Fruit fly (Drosophila melanogaster) whole organism, embryonic: ENCODE data around the gene CG13917.

Source experiments
- B-H2 ChIP-seq: fragments of 200-800 bp; sonication (Bioruptor generic); optimal IDR thresholded peaks from 2 replicates; lab custom pipeline; 2018; ENCODE audit warnings: missing biosample characterization, mild to moderate bottlenecking, missing genetic modification characterization
- CG12299 ChIP-seq: fragments of 200-800 bp; sonication (Bioruptor generic); optimal IDR thresholded peaks from 2 replicates; lab custom pipeline; 2018; ENCODE audit warnings: missing biosample characterization, mild to moderate bottlenecking, missing genetic modification characterization
- CG14014 ChIP-seq: fragments of 200-800 bp; sonication (Bioruptor generic); IDR thresholded peaks from 2 replicates; pipeline ENCODE4 v1.3.6; 2022; ENCODE audit warnings: missing biosample characterization, missing genetic modification characterization
- CG15011 ChIP-seq: fragments of 200-800 bp; sonication (Bioruptor generic); optimal IDR thresholded peaks from 3 replicates; lab custom pipeline; 2018; ENCODE audit warnings: missing biosample characterization, mild to moderate bottlenecking, missing genetic modification characterization
- CG15073 ChIP-seq: fragments of 200-800 bp; sonication (Bioruptor generic); optimal IDR thresholded peaks from 2 replicates; lab custom pipeline; 2016; ENCODE audit warnings: missing biosample characterization, missing genetic modification characterization
- CG17361 ChIP-seq: fragments of 200-800 bp; sonication (Bioruptor generic); IDR thresholded peaks from 3 replicates; pipeline ENCODE4 v1.3.6; 2022; ENCODE audit warnings: missing biosample characterization, missing genetic modification characterization
- CG18262 ChIP-seq: fragments of 200-800 bp; optimal IDR thresholded peaks from 3 replicates; lab custom pipeline; 2019; ENCODE audit warnings: missing biosample characterization, mild to moderate bottlenecking, missing genetic modification characterization, moderate library complexity
- CG18764 ChIP-seq: fragments of 200-800 bp; sonication (Bioruptor generic); optimal IDR thresholded peaks from 3 replicates; lab custom pipeline; 2016; ENCODE audit warnings: missing biosample characterization, missing genetic modification characterization
- CG2712 ChIP-seq: fragments of 200-800 bp; optimal IDR thresholded peaks from 3 replicates; lab custom pipeline; 2019; ENCODE audit warnings: missing biosample characterization, mild to moderate bottlenecking, missing genetic modification characterization, moderate library complexity
- CG30020 ChIP-seq: fragments of 200-800 bp; optimal IDR thresholded peaks from 2 replicates; lab custom pipeline; 2019; ENCODE audit warnings: missing biosample characterization, mild to moderate bottlenecking, missing genetic modification characterization, moderate library complexity
- CG30431 ChIP-seq: fragments of 200-800 bp; sonication (Bioruptor generic); optimal IDR thresholded peaks from 2 replicates; lab custom pipeline; 2017; ENCODE audit warnings: missing biosample characterization, missing genetic modification characterization
- CG32767 ChIP-seq: fragments of 200-800 bp; sonication (Bioruptor generic); IDR thresholded peaks from 2 replicates; pipeline ENCODE4 v1.3.6; 2022; ENCODE audit warnings: missing biosample characterization, missing genetic modification characterization
- CG4424 ChIP-seq: fragments of 200-800 bp; sonication (Bioruptor generic); optimal IDR thresholded peaks from 3 replicates; lab custom pipeline; 2016; ENCODE audit warnings: missing biosample characterization, missing genetic modification characterization
- CG4617 ChIP-seq: fragments of 200-800 bp; sonication (Bioruptor generic); optimal IDR thresholded peaks from 3 replicates; lab custom pipeline; 2016; ENCODE audit warnings: missing biosample characterization, missing genetic modification characterization, borderline replicate concordance
- CG4730 ChIP-seq: fragments of 200-800 bp; sonication (Bioruptor generic); IDR thresholded peaks from 2 replicates; pipeline ENCODE4 v1.3.6; 2022; ENCODE audit warnings: missing biosample characterization, missing genetic modification characterization
- CG6689 ChIP-seq: fragments of 200-800 bp; sonication (Bioruptor generic); IDR thresholded peaks from 2 replicates; pipeline ENCODE4 v1.3.6; 2022; ENCODE audit warnings: missing biosample characterization, missing genetic modification characterization
- CG6813 ChIP-seq: fragments of 200-800 bp; sonication (Bioruptor generic); optimal IDR thresholded peaks from 2 replicates; lab custom pipeline; 2017; ENCODE audit warnings: missing biosample characterization, missing genetic modification characterization, mild to moderate bottlenecking, moderate library complexity, missing genetic modification reagents
- CG7271 ChIP-seq: fragments of 200-800 bp; sonication (Bioruptor generic); optimal IDR thresholded peaks from 2 replicates; lab custom pipeline; 2018; ENCODE audit warnings: missing biosample characterization, mild to moderate bottlenecking, missing genetic modification characterization, moderate library complexity
- CG8478 ChIP-seq: fragments of >200 bp; optimal IDR thresholded peaks from 2 replicates; lab custom pipeline; 2018
- CG8765 ChIP-seq: fragments of 200-800 bp; sonication (Bioruptor generic); IDR thresholded peaks from 2 replicates; pipeline ENCODE4 v1.3.6; 2022; ENCODE audit warnings: missing biosample characterization, missing genetic modification characterization
- CHES-1-like ChIP-seq: fragments of 200-800 bp; sonication (Bioruptor generic); optimal IDR thresholded peaks from 2 replicates; lab custom pipeline; 2016; ENCODE audit warnings: missing biosample characterization, missing genetic modification characterization
- Dbx ChIP-seq: fragments of 200-800 bp; sonication (Bioruptor generic); IDR thresholded peaks from 3 replicates; pipeline ENCODE4 v1.3.6; 2022; ENCODE audit warnings: missing biosample characterization, missing genetic modification characterization
- Dp ChIP-seq: fragments of 200-800 bp; sonication (Bioruptor generic); optimal IDR thresholded peaks from 2 replicates; lab custom pipeline; 2018; ENCODE audit warnings: missing biosample characterization, mild to moderate bottlenecking, missing genetic modification characterization, moderate library complexity
- Fer1 ChIP-seq: fragments of 200-800 bp; sonication (Bioruptor generic); optimal IDR thresholded peaks from 2 replicates; lab custom pipeline; 2017; ENCODE audit warnings: missing biosample characterization, mild to moderate bottlenecking, missing genetic modification characterization
- Gsc ChIP-seq: fragments of 200-800 bp; sonication (Bioruptor generic); IDR thresholded peaks from 2 replicates; pipeline ENCODE4 v1.3.6; 2022; ENCODE audit warnings: missing biosample characterization, missing genetic modification characterization
- Gug ChIP-seq: fragments of 200-800 bp; sonication (Bioruptor generic); IDR thresholded peaks from 4 replicates; pipeline ENCODE4 v1.3.6; 2022; ENCODE audit warnings: missing biosample characterization, missing genetic modification characterization
- HmgD ChIP-seq: fragments of 200-800 bp; sonication (Bioruptor generic); optimal IDR thresholded peaks from 3 replicates; lab custom pipeline; 2016; ENCODE audit warnings: missing biosample characterization, missing genetic modification characterization
- Hr3 ChIP-seq: fragments of 200-800 bp; sonication (Bioruptor generic); optimal IDR thresholded peaks from 3 replicates; lab custom pipeline; 2016; ENCODE audit warnings: missing biosample characterization, missing genetic modification characterization
- Hr78 ChIP-seq, 2 experiments: fragments of 200-800 bp in 1 of 2; fragments of >200 bp in 1 of 2; sonication (Bioruptor generic) in 1 of 2; optimal IDR thresholded peaks; 2 replicates each; lab custom pipeline; 2017 to 2019; ENCODE audit warnings: missing biosample characterization in 2 of 2, missing genetic modification characterization in 2 of 2, mild to moderate bottlenecking in 1 of 2, moderate library complexity in 1 of 2
- Jarid2 ChIP-seq: fragments of 200-800 bp; sonication (Bioruptor generic); optimal IDR thresholded peaks from 3 replicates; lab custom pipeline; 2017; ENCODE audit warnings: mild to moderate bottlenecking, missing biosample characterization, missing genetic modification reagents, missing genetic modification characterization
- Lhr ChIP-seq: fragments of 200-800 bp; sonication (Bioruptor generic); optimal IDR thresholded peaks from 3 replicates; lab custom pipeline; 2017; ENCODE audit warnings: mild to moderate bottlenecking, missing biosample characterization, missing genetic modification reagents, missing genetic modification characterization
- Lpt ChIP-seq: fragments of >200 bp; optimal IDR thresholded peaks from 2 replicates; lab custom pipeline; 2018; ENCODE audit warnings: missing biosample characterization, missing genetic modification characterization
- Max ChIP-seq: fragments of 200-800 bp; sonication (Bioruptor generic); optimal IDR thresholded peaks from 2 replicates; lab custom pipeline; 2016; ENCODE audit warnings: missing biosample characterization, mild to moderate bottlenecking, missing genetic modification characterization
- Nf-YC ChIP-seq: fragments of 200-800 bp; optimal IDR thresholded peaks from 3 replicates; lab custom pipeline; 2019; ENCODE audit warnings: missing biosample characterization, mild to moderate bottlenecking, missing genetic modification characterization, moderate library complexity
- Sin3A ChIP-seq: fragments of >200 bp; optimal IDR thresholded peaks from 2 replicates; lab custom pipeline; 2018
- Six4 ChIP-seq: fragments of 200-800 bp; sonication (Bioruptor generic); optimal IDR thresholded peaks from 2 replicates; lab custom pipeline; 2016; ENCODE audit warnings: missing biosample characterization, missing genetic modification characterization
- ac ChIP-seq: fragments of 200-800 bp; sonication (Bioruptor generic); optimal IDR thresholded peaks from 3 replicates; lab custom pipeline; 2017; ENCODE audit warnings: missing biosample characterization, mild to moderate bottlenecking, missing genetic modification characterization
- ash1 ChIP-seq: fragments of 200-800 bp; sonication (Bioruptor generic); optimal IDR thresholded peaks from 2 replicates; lab custom pipeline; 2018; ENCODE audit warnings: missing biosample characterization, mild to moderate bottlenecking, missing genetic modification characterization
- chm ChIP-seq: fragments of 200-800 bp; sonication (Bioruptor generic); IDR thresholded peaks from 2 replicates; pipeline ENCODE4 v1.3.6; 2022; ENCODE audit warnings: missing biosample characterization, missing genetic modification characterization
- dan ChIP-seq: fragments of 200-800 bp; sonication (Bioruptor generic); IDR thresholded peaks from 2 replicates; pipeline ENCODE4 v1.3.6; 2022; ENCODE audit warnings: missing biosample characterization, missing genetic modification characterization
- dm ChIP-seq: fragments of 200-800 bp; sonication (Bioruptor generic); optimal IDR thresholded peaks from 3 replicates; lab custom pipeline; 2016; ENCODE audit warnings: missing biosample characterization, missing genetic modification characterization
- eyg ChIP-seq: fragments of 200-800 bp; sonication (Bioruptor generic); optimal IDR thresholded peaks from 3 replicates; lab custom pipeline; 2016; ENCODE audit warnings: missing biosample characterization, missing genetic modification characterization
- gcm2 ChIP-seq: fragments of 200-800 bp; sonication (Bioruptor generic); optimal IDR thresholded peaks from 2 replicates; lab custom pipeline; 2016; ENCODE audit warnings: missing biosample characterization, missing genetic modification characterization
- gt ChIP-seq: fragments of 200-800 bp; sonication (Bioruptor generic); IDR thresholded peaks from 2 replicates; pipeline ENCODE4 v1.3.6; 2022; ENCODE audit warnings: missing biosample characterization, missing genetic modification characterization
- hb ChIP-seq: fragments of 200-800 bp; sonication (Bioruptor generic); IDR thresholded peaks from 3 replicates; pipeline ENCODE4 v1.3.6; 2022; ENCODE audit warnings: missing biosample characterization, missing genetic modification characterization; ENCODE audit not compliant: partially characterized antibody
- kah ChIP-seq: fragments of 200-800 bp; sonication (Bioruptor generic); optimal IDR thresholded peaks from 2 replicates; lab custom pipeline; 2018; ENCODE audit warnings: missing biosample characterization, mild to moderate bottlenecking, missing genetic modification characterization
- kay ChIP-seq: fragments of 200-800 bp; sonication (Bioruptor generic); optimal IDR thresholded peaks from 2 replicates; lab custom pipeline; 2016; ENCODE audit warnings: missing biosample characterization, missing genetic modification characterization
- pnt ChIP-seq: fragments of 200-800 bp; sonication (Bioruptor generic); optimal IDR thresholded peaks from 3 replicates; lab custom pipeline; 2016; ENCODE audit warnings: missing biosample characterization, missing genetic modification characterization
- shn ChIP-seq: fragments of 200-800 bp; sonication (Bioruptor generic); optimal IDR thresholded peaks from 3 replicates; lab custom pipeline; 2016; ENCODE audit warnings: missing biosample characterization, missing genetic modification characterization
- sqz ChIP-seq: fragments of 200-800 bp; sonication (Bioruptor generic); optimal IDR thresholded peaks from 3 replicates; lab custom pipeline; 2018; ENCODE audit warnings: missing biosample characterization, mild to moderate bottlenecking, missing genetic modification characterization
- stc ChIP-seq: fragments of 200-800 bp; sonication (Bioruptor generic); IDR thresholded peaks from 2 replicates; pipeline ENCODE4 v1.3.6; 2022; ENCODE audit warnings: missing biosample characterization, missing genetic modification characterization

CG13917 gene

DNA sequence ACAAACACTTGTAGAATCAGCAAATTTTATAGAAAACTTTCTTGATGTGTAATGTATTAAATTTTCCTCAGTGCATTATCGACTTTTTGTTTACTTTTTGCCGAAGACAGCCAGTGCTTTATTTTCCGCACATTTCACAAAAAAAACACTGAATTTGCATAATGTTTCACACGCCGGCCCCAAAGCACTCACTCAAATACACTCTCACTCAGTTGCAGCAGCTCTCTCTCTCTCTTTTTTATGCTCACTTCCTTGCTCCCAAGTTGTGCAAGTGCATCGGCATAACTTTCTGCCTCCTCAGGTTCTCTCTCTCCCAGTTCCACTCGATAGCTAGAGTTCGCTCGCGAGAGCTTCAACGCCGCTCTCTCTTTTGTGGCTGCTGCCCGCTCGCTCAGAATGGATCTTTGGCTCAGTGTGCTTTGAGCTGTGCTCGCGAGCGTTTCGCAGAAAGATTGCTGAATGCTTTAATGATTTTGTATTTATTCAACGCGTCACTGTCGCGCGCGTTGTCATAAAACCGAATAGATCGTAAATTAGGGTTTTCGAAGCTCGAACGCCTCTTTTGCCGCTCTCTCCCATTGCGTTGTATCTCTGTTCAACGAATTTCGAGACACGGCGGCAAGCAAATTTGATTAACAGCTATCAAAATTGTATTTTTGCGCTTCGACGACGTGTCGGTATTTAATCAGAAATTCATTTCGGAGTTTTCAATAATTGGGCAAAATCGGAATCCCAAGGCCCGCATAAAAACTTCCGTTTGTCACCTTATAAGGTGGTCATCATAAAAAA is 10.0 kb downstream of the CG13917 start (continued):
- TF ChIP-seq CG8478 (no peak), CG6689 (GFP tag; lab: Robert Waterston, UW) (no peak), Hr78 (GFP tag; optimal IDR thresholded peaks at IDR 0.05; lab: Kevin White, UChicago) (no peak), Hr3 (GFP tag; lab: Kevin White, UChicago) (no peak), CG4424 (no peak), stc (no peak; the same call in 1 of the 2 replicates), chm (GFP tag; lab: Robert Waterston, UW) (peak; percentile 82; the same call in 1 of the 2 replicates), HmgD (GFP tag; lab: Kevin White, UChicago) (no peak), shn (GFP tag; lab: Kevin White, UChicago) (no peak), CG18764 (GFP tag; lab: Kevin White, UChicago) (no peak), CG30431 (GFP tag; lab: Kevin White, UChicago) (no peak), Nf-YC (tag; lab: Kevin White, UChicago) (no peak), B-H2 (GFP tag; lab: Kevin White, UChicago) (peak; percentile 34), CHES-1-like (no peak), CG7271 (no peak), CG18262 (tag; lab: Kevin White, UChicago) (no peak), kah (peak; percentile 33), Lpt (GFP tag; lab: Kevin White, UChicago) (no peak), sqz (no peak), Gsc (no peak), CG30020 (no peak), CG12299 (no peak), Max (GFP tag; lab: Kevin White, UChicago) (no peak), ac (GFP tag; lab: Kevin White, UChicago) (no peak), CG2712 (tag; lab: Kevin White, UChicago) (peak; percentile 3), CG15073 (GFP tag; lab: Kevin White, UChicago) (no peak), CG17361 (GFP tag; lab: Robert Waterston, UW) (no peak), Dp (GFP tag; lab: Kevin White, UChicago) (no peak), CG6813 (GFP tag; lab: Kevin White, UChicago) (peak; percentile 53), dm (no peak), eyg (no peak), CG14014 (GFP tag; lab: Robert Waterston, UW) (peak; percentile 33; the same call in 1 of the 2 replicates), Dbx (peak; percentile 52; the same call in 1 of the 3 replicates), kay (no peak), CG4730 (GFP tag; lab: Robert Waterston, UW) (no peak), Gug (GFP tag; lab: Robert Waterston, UW) (no peak), Sin3A (no peak), hb (no peak), gcm2 (no peak), Fer1 (GFP tag; lab: Kevin White, UChicago) (peak; percentile 47), CG8765 (GFP tag; lab: Robert Waterston, UW) (peak; percentile 42; the same call in 1 of the 2 replicates), Six4 (no peak), CG4617 (no peak), ash1 (GFP tag; lab: Kevin White, UChicago) (no peak), Jarid2 (peak; percentile 98), gt (no peak), dan (GFP tag; lab: Robert Waterston, UW) (no peak), Lhr (no peak), CG32767 (GFP tag; lab: Robert Waterston, UW) (no peak), pnt (GFP tag; lab: Kevin White, UChicago) (no peak), CG15011 (GFP tag; lab: Kevin White, UChicago) (no peak)
